Worm (Caenorhabditis elegans): ENCODE data around the gene F58B4.5.

- no peak for TF ChIP-seq snpc-4 (tag; optimal IDR thresholded peaks at IDR 0.05)
- TF ChIP-seq mls-2 (tag; optimal IDR thresholded peaks at IDR 0.05), result no peak
- no peak for TF ChIP-seq elt-3 (tag; optimal IDR thresholded peaks at IDR 0.05)
- TF ChIP-seq lin-13 (tag; optimal IDR thresholded peaks at IDR 0.05), result no peak
- TF ChIP-seq unc-62 (GFP tag; optimal IDR thresholded peaks at IDR 0.05), result no peak
- TF ChIP-seq elt-1 (tag; optimal IDR thresholded peaks at IDR 0.05; ENCODE audit: borderline replicate concordance, insufficient read depth), result no peak
- TF ChIP-seq tbx-8 (GFP tag; optimal IDR thresholded peaks at IDR 0.05), result no peak
- no peak for TF ChIP-seq nhr-28 (tag; optimal IDR thresholded peaks at IDR 0.05)
- TF ChIP-seq pha-4 (tag; optimal IDR thresholded peaks at IDR 0.05), result no peak
- no peak for TF ChIP-seq unc-39 (tag; optimal IDR thresholded peaks at IDR 0.05)
- TF ChIP-seq sptf-1 (tag; optimal IDR thresholded peaks at IDR 0.05), result no peak
These were observed 1.3 kb upstream of the F58B4.5 start, which contains the start of gene scvp-1 for ce11 chrV:10931189-10931588.

Measured in whole organism, mixed stage, embryonic.